Worm (Caenorhabditis elegans): ENCODE results near the gene hyl-1.

ce11 chrIV:8506034-8506433, 32.9 kb upstream of the hyl-1 start:
- TF ChIP-seq elt-1 (tag; optimal IDR thresholded peaks at IDR 0.05; ENCODE audit: borderline replicate concordance, insufficient read depth) (no peak), snpc-4 (tag; optimal IDR thresholded peaks at IDR 0.05) (no peak), nhr-12 (tag; optimal IDR thresholded peaks at IDR 0.05) (no peak), hlh-1 (tag; optimal IDR thresholded peaks at IDR 0.05) (no peak), nhr-237 (tag; optimal IDR thresholded peaks at IDR 0.05) (no peak), sem-2 (GFP tag; optimal IDR thresholded peaks at IDR 0.05) (no peak), ces-1 (GFP tag; optimal IDR thresholded peaks at IDR 0.05) (no peak), lin-13 (tag; optimal IDR thresholded peaks at IDR 0.05) (no peak), ztf-11 (tag; optimal IDR thresholded peaks at IDR 0.05) (no peak), lsy-2 (tag; optimal IDR thresholded peaks at IDR 0.05) (no peak), cnd-1 (tag; optimal IDR thresholded peaks at IDR 0.05) (no peak), mls-2 (tag; optimal IDR thresholded peaks at IDR 0.05) (no peak), nhr-76 (tag; optimal IDR thresholded peaks at IDR 0.05) (no peak), pha-4 (tag; optimal IDR thresholded peaks at IDR 0.05) (no peak)
